Fruit fly (Drosophila melanogaster): ENCODE measurements around the gene CG4045.

The CG4045 gene

DNA sequence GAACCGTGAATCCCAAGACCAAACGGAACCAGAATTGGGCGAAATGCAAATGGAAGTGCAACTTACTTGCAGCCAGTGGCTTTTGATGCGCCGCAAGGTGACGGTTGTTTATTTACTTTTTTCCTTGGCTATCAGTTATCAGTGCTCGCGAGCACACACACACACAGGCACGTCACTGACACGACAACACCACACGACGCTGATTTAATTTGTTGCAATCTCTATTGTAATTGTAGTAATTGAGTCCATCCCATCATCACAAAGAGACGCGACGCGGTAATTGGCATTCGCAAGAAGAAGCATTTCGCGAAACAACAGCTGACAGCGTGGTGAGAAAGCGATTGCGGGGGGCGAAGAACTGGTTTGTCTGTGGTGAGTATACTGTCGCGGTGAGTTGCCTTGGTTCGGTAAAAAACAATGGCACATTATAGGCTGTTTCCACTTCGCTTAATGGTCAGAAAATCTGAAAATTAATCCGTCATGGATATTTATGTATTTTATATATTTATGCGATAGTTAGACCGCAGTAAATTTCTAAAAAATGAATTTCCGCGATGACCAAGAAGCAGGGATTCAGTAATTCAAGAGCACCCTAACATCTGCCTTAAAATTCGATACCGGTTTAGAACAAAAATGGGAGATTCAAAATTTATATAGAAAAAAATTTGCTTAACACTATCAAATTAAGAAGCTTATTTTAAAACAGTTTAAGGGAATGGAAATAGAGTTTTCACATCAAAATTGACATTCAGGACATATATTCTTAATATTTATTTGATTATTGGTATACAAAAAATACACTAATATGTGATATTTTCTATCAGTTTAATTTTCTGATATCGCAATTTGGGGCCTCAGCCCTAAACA is 33.5 kb downstream of the CG4045 start, which contains the start of the genes Actn and usp (continued):
- TF ChIP-seq her (GFP tag; optimal IDR thresholded peaks at IDR 0.05) (no peak), CG7372 (GFP tag; IDR thresholded peaks at IDR 0.05) (no peak), Ptx1 (GFP tag; IDR thresholded peaks at IDR 0.05) (no peak), chm (GFP tag; IDR thresholded peaks at IDR 0.05) (no peak), usp (GFP tag; optimal IDR thresholded peaks at IDR 0.05) (no peak), unc-4 (GFP tag; IDR thresholded peaks at IDR 0.05; ENCODE audit: partially characterized antibody) (peak; percentile 45), CG12942 (GFP tag; optimal IDR thresholded peaks at IDR 0.05) (no peak), scrt (GFP tag; optimal IDR thresholded peaks at IDR 0.05) (no peak), CG4360 (GFP tag; IDR thresholded peaks at IDR 0.05) (no peak), pan (optimal IDR thresholded peaks at IDR 0.05) (no peak), pan (GFP tag; optimal IDR thresholded peaks at IDR 0.05 in 1 of 2, IDR thresholded peaks at IDR 0.05 in 1 of 2) (no peak), CG8281 (tag; optimal IDR thresholded peaks at IDR 0.05) (no peak), CG9727 (GFP tag; optimal IDR thresholded peaks at IDR 0.05) (no peak), CG6272 (GFP tag; IDR thresholded peaks at IDR 0.05) (no peak), pho (GFP tag; optimal IDR thresholded peaks at IDR 0.05) (no peak), yki (optimal IDR thresholded peaks at IDR 0.05) (no peak), fd102C (GFP tag; optimal IDR thresholded peaks at IDR 0.05) (no peak), Hmx (GFP tag; optimal IDR thresholded peaks at IDR 0.05) (no peak), Kr (GFP tag; optimal IDR thresholded peaks at IDR 0.05) (no peak), gsb-n (tag; optimal IDR thresholded peaks at IDR 0.05) (peak; percentile 58), ems (GFP tag; optimal IDR thresholded peaks at IDR 0.05) (no peak), emc (GFP tag; optimal IDR thresholded peaks at IDR 0.05) (no peak), nau (GFP tag; optimal IDR thresholded peaks at IDR 0.05) (no peak), Dek (tag; optimal IDR thresholded peaks at IDR 0.05) (no peak), Drgx (GFP tag; IDR thresholded peaks at IDR 0.05) (peak; percentile 49), pros (GFP tag; optimal IDR thresholded peaks at IDR 0.05) (no peak), CG17802 (tag; optimal IDR thresholded peaks at IDR 0.05) (peak; percentile 83), CG1233 (GFP tag; optimal IDR thresholded peaks at IDR 0.05) (no peak), CG12236 (GFP tag; optimal IDR thresholded peaks at IDR 0.05) (no peak), Xrp1 (GFP tag; IDR thresholded peaks at IDR 0.05) (peak; percentile 42; the same call in 1 of the 2 replicates), Oaz (GFP tag; IDR thresholded peaks at IDR 0.05) (no peak), btn (GFP tag; optimal IDR thresholded peaks at IDR 0.05) (no peak), Fer3 (tag; optimal IDR thresholded peaks at IDR 0.05) (peak; percentile 20), CG10979 (tag; optimal IDR thresholded peaks at IDR 0.05) (peak; percentile 35), chn (GFP tag; optimal IDR thresholded peaks at IDR 0.05) (no peak), fru (optimal IDR thresholded peaks at IDR 0.05) (no peak), Spps (tag; optimal IDR thresholded peaks at IDR 0.05) (no peak), tll (GFP tag; optimal IDR thresholded peaks at IDR 0.05) (no peak), CG3847 (GFP tag; IDR thresholded peaks at IDR 0.05) (no peak), CG3726 (GFP tag; IDR thresholded peaks at IDR 0.05) (no peak), Mrtf (GFP tag; IDR thresholded peaks at IDR 0.05) (no peak), Asciz (GFP tag; optimal IDR thresholded peaks at IDR 0.05) (no peak), CG10274 (GFP tag; optimal IDR thresholded peaks at IDR 0.05) (no peak), CG10267 (tag; optimal IDR thresholded peaks at IDR 0.05) (peak; percentile 36), CG42726 (GFP tag; IDR thresholded peaks at IDR 0.05; ENCODE audit: partially characterized antibody) (no peak), Bteb2 (GFP tag; optimal IDR thresholded peaks at IDR 0.05) (no peak), nom (GFP tag; optimal IDR thresholded peaks at IDR 0.05) (peak; percentile 63), cg (GFP tag; optimal IDR thresholded peaks at IDR 0.05) (peak; percentile 29), CG17568 (GFP tag; optimal IDR thresholded peaks at IDR 0.05) (no peak), sima (GFP tag; optimal IDR thresholded peaks at IDR 0.05) (no peak)

All from whole organism, embryonic.